Fruit fly (Drosophila melanogaster): ENCODE results near the gene Cpsf5.

Gene Cpsf5

DNA sequence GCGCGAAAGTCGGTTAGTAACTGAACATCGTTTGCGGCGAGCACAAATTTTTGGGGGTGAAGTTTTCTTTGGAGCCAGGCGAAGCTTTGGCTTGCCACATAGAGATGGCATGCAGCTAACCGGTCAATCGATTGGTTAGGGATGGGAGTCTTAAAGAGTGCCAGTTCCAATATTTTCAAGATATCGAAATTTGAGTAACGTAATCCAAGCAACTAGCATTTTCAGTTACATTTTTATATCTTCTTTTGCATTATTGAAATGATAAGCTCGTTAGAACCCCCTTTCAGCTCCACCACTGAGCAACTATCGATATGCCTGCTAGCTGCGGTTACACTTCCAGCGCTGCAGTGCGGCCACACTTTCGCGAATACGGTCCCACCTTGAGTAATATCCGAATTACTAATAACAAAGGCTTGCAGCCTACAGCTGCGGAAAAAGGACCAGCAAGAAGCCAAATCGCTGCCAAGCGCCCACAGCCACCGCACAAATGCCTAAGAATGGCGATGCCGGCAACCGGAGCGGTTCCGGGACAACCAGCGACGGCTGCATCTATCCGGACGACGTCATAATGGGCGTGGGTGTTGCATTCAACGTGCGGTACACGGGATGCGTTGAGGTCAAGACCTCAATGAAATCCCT lies 15.9 kb downstream of the Cpsf5 start, which contains the start of the genes Atat and Shc:
Gene Atat (minus strand): TSS at position 103 of the 639 bp plus-strand sequence.
Gene Shc (plus strand): TSS at position 355 of the 639 bp plus-strand sequence.
- TF ChIP-seq CG8319 (GFP tag; optimal IDR thresholded peaks at IDR 0.05): peak; percentile 99
- TF ChIP-seq CG3032 (tag; optimal IDR thresholded peaks at IDR 0.05): peak; percentile 99
- TF ChIP-seq CG3919 (GFP tag; optimal IDR thresholded peaks at IDR 0.05): peak; percentile 99
- TF ChIP-seq Hr38 (GFP tag; optimal IDR thresholded peaks at IDR 0.05): peak; percentile 96
- TF ChIP-seq CG15336 (GFP tag; IDR thresholded peaks at IDR 0.05): peak; percentile 95
- peak; percentile 97 for TF ChIP-seq CG1621 (tag; optimal IDR thresholded peaks at IDR 0.05)
- peak; percentile 99 for TF ChIP-seq CG11902 (GFP tag; optimal IDR thresholded peaks at IDR 0.05)
- peak; percentile 95 for TF ChIP-seq fd85E (GFP tag; optimal IDR thresholded peaks at IDR 0.05)
- TF ChIP-seq Lpt (GFP tag; optimal IDR thresholded peaks at IDR 0.05): peak; percentile 97
- peak; percentile 100 for TF ChIP-seq CG31627 (GFP tag; optimal IDR thresholded peaks at IDR 0.05)
- peak; percentile 96 to 99 for TF ChIP-seq salr (GFP tag; optimal IDR thresholded peaks at IDR 0.05)
- TF ChIP-seq CG10669 (GFP tag; optimal IDR thresholded peaks at IDR 0.05): peak; percentile 96
- peak; percentile 93 for TF ChIP-seq CG6808 (GFP tag; optimal IDR thresholded peaks at IDR 0.05)
- TF ChIP-seq CG9139 (GFP tag; optimal IDR thresholded peaks at IDR 0.05): peak; percentile 84
- TF ChIP-seq Sox102F (GFP tag; optimal IDR thresholded peaks at IDR 0.05): peak; percentile 97
- TF ChIP-seq Gug (GFP tag; IDR thresholded peaks at IDR 0.05): peak; percentile 99
- TF ChIP-seq Eip78C (GFP tag): peak; percentile 99
- TF ChIP-seq Ets96B (tag; optimal IDR thresholded peaks at IDR 0.05): peak; percentile 97
- TF ChIP-seq acj6 (GFP tag; optimal IDR thresholded peaks at IDR 0.05): peak; percentile 99
- TF ChIP-seq CG32006 (GFP tag; optimal IDR thresholded peaks at IDR 0.05): peak; percentile 99
- peak; percentile 87 for TF ChIP-seq fkh (GFP tag; optimal IDR thresholded peaks at IDR 0.05)
- TF ChIP-seq CG6792 (GFP tag; optimal IDR thresholded peaks at IDR 0.05): peak; percentile 98
- TF ChIP-seq CG6276 (GFP tag; optimal IDR thresholded peaks at IDR 0.05): peak; percentile 90
- peak; percentile 99 for TF ChIP-seq svp (GFP tag)
- TF ChIP-seq Hr4 (GFP tag; optimal IDR thresholded peaks at IDR 0.05): peak; percentile 99
- TF ChIP-seq topi (GFP tag; optimal IDR thresholded peaks at IDR 0.05): peak; percentile 99
- peak; percentile 97 for TF ChIP-seq CG11762 (GFP tag; optimal IDR thresholded peaks at IDR 0.05; ENCODE audit: insufficient read depth)
- TF ChIP-seq CG7368 (GFP tag; optimal IDR thresholded peaks at IDR 0.05): peak; percentile 98
- peak; percentile 98 for TF ChIP-seq Met (GFP tag; optimal IDR thresholded peaks at IDR 0.05)
- peak; percentile 94 for TF ChIP-seq CG6854 (GFP tag; optimal IDR thresholded peaks at IDR 0.05)
- TF ChIP-seq dac (GFP tag; optimal IDR thresholded peaks at IDR 0.05): peak; percentile 98
- peak; percentile 98 for TF ChIP-seq fd59A (GFP tag; optimal IDR thresholded peaks at IDR 0.05)
- peak; percentile 98 for TF ChIP-seq CG8632 (GFP tag; optimal IDR thresholded peaks at IDR 0.05)
- peak; percentile 99 for TF ChIP-seq esn (GFP tag; optimal IDR thresholded peaks at IDR 0.05)
- TF ChIP-seq CG4318 (GFP tag; optimal IDR thresholded peaks at IDR 0.05): peak; percentile 99
- TF ChIP-seq lz (GFP tag; optimal IDR thresholded peaks at IDR 0.05): peak; percentile 99
- peak; percentile 94 for TF ChIP-seq CG16779 (tag; optimal IDR thresholded peaks at IDR 0.05)
- peak; percentile 99 for TF ChIP-seq OdsH (GFP tag; optimal IDR thresholded peaks at IDR 0.05)
- TF ChIP-seq CG34406 (GFP tag; optimal IDR thresholded peaks at IDR 0.05): peak; percentile 98
- peak; percentile 97 for TF ChIP-seq achi (GFP tag; optimal IDR thresholded peaks at IDR 0.05)
- TF ChIP-seq Smox (GFP tag; optimal IDR thresholded peaks at IDR 0.05): peak; percentile 99
- peak; percentile 93 for TF ChIP-seq dsx (GFP tag; optimal IDR thresholded peaks at IDR 0.05; ENCODE audit: poor library complexity, severe bottlenecking)
- peak; percentile 97 for TF ChIP-seq vri (GFP tag; optimal IDR thresholded peaks at IDR 0.05)
- TF ChIP-seq CG8119 (GFP tag; IDR thresholded peaks at IDR 0.05): peak; percentile 94
- TF ChIP-seq CG6163 (GFP tag; IDR thresholded peaks at IDR 0.05): peak; percentile 99
- peak; percentile 98 for TF ChIP-seq net (GFP tag; optimal IDR thresholded peaks at IDR 0.05)
- TF ChIP-seq Eip93F (GFP tag; optimal IDR thresholded peaks at IDR 0.05): peak; percentile 95
- peak; percentile 100 for TF ChIP-seq Sox14 (GFP tag; optimal IDR thresholded peaks at IDR 0.05)
- TF ChIP-seq Eip75B (GFP tag; optimal IDR thresholded peaks at IDR 0.05): peak; percentile 98
- peak; percentile 99 for TF ChIP-seq pdm3 (GFP tag; optimal IDR thresholded peaks at IDR 0.05)
- TF ChIP-seq Ets21C (GFP tag; optimal IDR thresholded peaks at IDR 0.05): peak; percentile 99
